Worm (Caenorhabditis elegans) whole organism, mixed stage, embryonic: ENCODE data around the gene nlp-70.

Experiments
- M03D4.4 ChIP-seq: sonication (generic microtip); optimal IDR thresholded peaks from 2 replicates; lab custom pipeline; 2017; ENCODE audit warnings: mild to moderate bottlenecking, missing genetic modification characterization, missing compliant biosample characterization
- bed-3 ChIP-seq: fragments of 200-800 bp; sonication (Bioruptor generic); optimal IDR thresholded peaks from 3 replicates; lab custom pipeline; 2018; ENCODE audit warnings: mild to moderate bottlenecking, missing genetic modification characterization, moderate library complexity, missing compliant biosample characterization
- blmp-1 ChIP-seq: fragments of 150-350 bp; optimal IDR thresholded peaks from 2 replicates; lab custom pipeline; 2014; ENCODE audit warnings: missing biosample characterization, missing genetic modification characterization
- ceh-39 ChIP-seq: fragments of 150-350 bp; optimal IDR thresholded peaks from 2 replicates; lab custom pipeline; 2014; ENCODE audit warnings: missing biosample characterization, missing genetic modification characterization
- ceh-43 ChIP-seq: fragments of 200-800 bp; sonication (Bioruptor generic); optimal IDR thresholded peaks from 2 replicates; lab custom pipeline; 2018; ENCODE audit warnings: mild to moderate bottlenecking, missing genetic modification characterization, moderate library complexity, missing compliant biosample characterization
- ceh-83 ChIP-seq: fragments of 200-800 bp; sonication (Bioruptor generic); optimal IDR thresholded peaks from 2 replicates; lab custom pipeline; 2018; ENCODE audit warnings: mild to moderate bottlenecking, missing genetic modification characterization, missing compliant biosample characterization
- ces-1 ChIP-seq: fragments of 150-350 bp; optimal IDR thresholded peaks from 2 replicates; lab custom pipeline; 2014; ENCODE audit warnings: missing biosample characterization, missing genetic modification reagents, missing genetic modification characterization
- cnd-1 ChIP-seq: fragments of 200-800 bp; sonication (Bioruptor generic); optimal IDR thresholded peaks from 2 replicates; lab custom pipeline; 2018; ENCODE audit warnings: mild to moderate bottlenecking, missing genetic modification characterization, missing compliant biosample characterization
- drap-1 ChIP-seq: fragments of 200-800 bp; sonication (Bioruptor generic); optimal IDR thresholded peaks from 3 replicates; lab custom pipeline; 2018; ENCODE audit warnings: mild to moderate bottlenecking, missing genetic modification characterization, missing compliant biosample characterization
- elt-1 ChIP-seq: sonication (generic microtip); optimal IDR thresholded peaks from 2 replicates; lab custom pipeline; 2017; ENCODE audit warnings: missing genetic modification characterization, mild to moderate bottlenecking, missing compliant biosample characterization, antibody characterized with exemption, moderate library complexity, borderline replicate concordance; ENCODE audit not compliant: insufficient read depth
- elt-3 ChIP-seq: fragments of 150-350 bp; optimal IDR thresholded peaks from 2 replicates; lab custom pipeline; 2014; ENCODE audit warnings: missing biosample characterization, missing genetic modification characterization
- flh-1 ChIP-seq: fragments of 200-800 bp; sonication (Bioruptor generic); optimal IDR thresholded peaks from 2 replicates; lab custom pipeline; 2018; ENCODE audit warnings: mild to moderate bottlenecking, missing genetic modification characterization, moderate library complexity, missing compliant biosample characterization
- ham-2 ChIP-seq: fragments of 200-800 bp; sonication (Bioruptor generic); optimal IDR thresholded peaks from 2 replicates; lab custom pipeline; 2018; ENCODE audit warnings: mild to moderate bottlenecking, missing genetic modification characterization, missing compliant biosample characterization
- hlh-1 ChIP-seq: fragments of 150-350 bp; optimal IDR thresholded peaks from 2 replicates; lab custom pipeline; 2014; ENCODE audit warnings: missing biosample characterization, missing genetic modification reagents, missing genetic modification characterization
- lin-13 ChIP-seq: fragments of 150-350 bp; optimal IDR thresholded peaks from 2 replicates; lab custom pipeline; 2014; ENCODE audit warnings: missing biosample characterization, missing genetic modification characterization
- lin-32 ChIP-seq: fragments of 200-800 bp; sonication (Bioruptor generic); optimal IDR thresholded peaks from 2 replicates; lab custom pipeline; 2018; ENCODE audit warnings: mild to moderate bottlenecking, missing genetic modification characterization, missing compliant biosample characterization
- lsy-2 ChIP-seq: fragments of 150-350 bp; optimal IDR thresholded peaks from 2 replicates; lab custom pipeline; 2014; ENCODE audit warnings: missing biosample characterization, missing genetic modification characterization
- mep-1 ChIP-seq: fragments of 150-350 bp; optimal IDR thresholded peaks from 2 replicates; lab custom pipeline; 2017; ENCODE audit warnings: missing biosample characterization, missing genetic modification reagents, missing genetic modification characterization, inconsistent platforms
- nhr-12 ChIP-seq: fragments of 150-350 bp; optimal IDR thresholded peaks from 2 replicates; lab custom pipeline; 2014; ENCODE audit warnings: missing biosample characterization, missing genetic modification characterization
- nhr-28 ChIP-seq: fragments of 150-350 bp; optimal IDR thresholded peaks from 2 replicates; lab custom pipeline; 2014; ENCODE audit warnings: missing biosample characterization, missing genetic modification characterization
- nhr-76 ChIP-seq: sonication (generic microtip); optimal IDR thresholded peaks from 2 replicates; lab custom pipeline; 2017; ENCODE audit warnings: missing biosample characterization, missing genetic modification characterization
- snpc-4 ChIP-seq: fragments of 150-350 bp; optimal IDR thresholded peaks from 2 replicates; lab custom pipeline; 2014; ENCODE audit warnings: missing biosample characterization, missing genetic modification characterization
- sptf-1 ChIP-seq: sonication (generic microtip); optimal IDR thresholded peaks from 2 replicates; lab custom pipeline; 2017; ENCODE audit warnings: mild to moderate bottlenecking, missing genetic modification characterization, moderate library complexity, missing compliant biosample characterization
- tbx-8 ChIP-seq: fragments of 200-800 bp; sonication (Bioruptor generic); optimal IDR thresholded peaks from 2 replicates; lab custom pipeline; 2018; ENCODE audit warnings: mild to moderate bottlenecking, missing genetic modification characterization, moderate library complexity, missing compliant biosample characterization
- unc-120 ChIP-seq: sonication (generic microtip); optimal IDR thresholded peaks from 2 replicates; lab custom pipeline; 2017; ENCODE audit warnings: missing genetic modification characterization, missing compliant biosample characterization; ENCODE audit not compliant: poor library complexity, severe bottlenecking
- unc-39 ChIP-seq: fragments of 150-350 bp; optimal IDR thresholded peaks from 2 replicates; lab custom pipeline; 2014; ENCODE audit warnings: missing biosample characterization, missing genetic modification characterization
- unc-62 ChIP-seq: fragments of 150-350 bp; optimal IDR thresholded peaks from 2 replicates; lab custom pipeline; 2014; ENCODE audit warnings: missing biosample characterization, missing genetic modification reagents, missing genetic modification characterization
- zip-8 ChIP-seq: fragments of 150-350 bp; optimal IDR thresholded peaks from 2 replicates; lab custom pipeline; 2014; ENCODE audit warnings: missing biosample characterization, missing genetic modification characterization
- ztf-11 ChIP-seq: fragments of 150-350 bp; optimal IDR thresholded peaks from 2 replicates; lab custom pipeline; 2014; ENCODE audit warnings: missing biosample characterization, missing genetic modification characterization

The nlp-70 gene

ce11 chrV:303271-303670, 30.5 kb upstream of the nlp-70 start:
- TF ChIP-seq tbx-8 (GFP tag; lab: Kevin White, UChicago): no peak
- no peak for TF ChIP-seq nhr-76 (tag; lab: Kevin White, UChicago)
- TF ChIP-seq zip-8: no peak

ce11 chrV:298395-298794, 25.7 kb upstream of the nlp-70 start:
- TF ChIP-seq ham-2 (GFP tag; lab: Kevin White, UChicago) (no peak), elt-3 (tag; lab: Kevin White, UChicago) (no peak), unc-120 (no peak), tbx-8 (GFP tag; lab: Kevin White, UChicago) (no peak), ces-1 (no peak), elt-1 (tag; lab: Kevin White, UChicago) (no peak), bed-3 (no peak), lin-32 (GFP tag; lab: Kevin White, UChicago) (no peak), nhr-28 (tag; lab: Kevin White, UChicago) (no peak), unc-62 (GFP tag; lab: Kevin White, UChicago) (no peak), zip-8 (no peak), blmp-1 (no peak)

ce11 chrV:297424-297991, 24.8 kb upstream of the nlp-70 start, which contains the start of gene F33E11.2:
Gene F33E11.2, plus strand, starts transcription at chrV:297947.
- TF ChIP-seq snpc-4 (tag; lab: Kevin White, UChicago) (no peak), cnd-1 (no peak), ceh-43 (no peak)
- TF ChIP-seq, all 35 proteins: peak for 0

DNA sequence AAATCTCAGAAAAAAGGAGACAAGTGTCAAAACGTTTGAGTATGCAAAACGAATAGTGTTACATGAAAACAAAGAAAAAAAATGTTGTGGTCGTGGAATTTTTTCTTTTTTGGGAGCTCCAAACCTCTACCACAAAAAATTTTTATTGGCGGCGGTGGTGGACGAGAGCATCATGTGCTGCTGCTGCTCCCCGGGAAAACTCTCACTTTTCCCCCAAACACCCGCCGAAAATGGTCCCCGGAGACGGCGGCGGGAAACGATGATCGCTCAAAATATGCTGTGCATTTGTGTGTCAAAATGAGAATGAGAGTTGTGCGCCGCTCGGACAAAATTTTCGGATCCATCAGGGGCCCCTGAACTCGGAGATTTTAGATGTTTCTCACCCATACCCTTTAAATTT, 23.1 kb upstream of the nlp-70 start:
- TF ChIP-seq cnd-1 (no peak), unc-120 (no peak), ceh-83 (no peak), ztf-11 (tag; lab: Kevin White, UChicago) (no peak), ceh-43 (no peak), flh-1 (GFP tag; lab: Kevin White, UChicago) (no peak), nhr-28 (tag; lab: Kevin White, UChicago) (no peak), tbx-8 (GFP tag; lab: Kevin White, UChicago) (no peak), nhr-76 (tag; lab: Kevin White, UChicago) (no peak), hlh-1 (tag; lab: Kevin White, UChicago) (no peak), mep-1 (tag; lab: Kevin White, UChicago) (no peak), drap-1 (no peak), snpc-4 (tag; lab: Kevin White, UChicago) (no peak), sptf-1 (no peak), bed-3 (no peak)

DNA sequence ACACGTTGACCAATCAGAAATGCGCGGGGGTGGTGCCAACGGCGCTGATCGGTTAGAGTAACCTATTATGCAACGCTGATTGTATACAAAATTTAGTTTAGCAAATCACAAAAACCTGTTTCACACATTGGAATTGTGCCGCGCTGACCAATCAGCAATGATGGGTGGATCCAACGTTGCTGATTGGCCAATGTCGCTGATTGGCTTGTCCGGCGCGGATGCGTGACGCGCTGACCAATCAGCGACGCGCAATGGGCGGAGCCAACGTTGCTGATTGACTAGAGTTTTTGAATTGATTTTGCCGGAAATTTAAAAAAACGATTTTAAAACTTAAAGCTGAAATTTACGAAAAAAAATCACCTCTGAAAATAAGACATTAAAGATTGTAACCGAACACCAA, 12.6 kb upstream of the nlp-70 start:
- TF ChIP-seq snpc-4 (tag; lab: Kevin White, UChicago) (no peak), unc-62 (GFP tag; lab: Kevin White, UChicago) (no peak), lin-13 (no peak), lsy-2 (tag; lab: Kevin White, UChicago) (no peak)

DNA sequence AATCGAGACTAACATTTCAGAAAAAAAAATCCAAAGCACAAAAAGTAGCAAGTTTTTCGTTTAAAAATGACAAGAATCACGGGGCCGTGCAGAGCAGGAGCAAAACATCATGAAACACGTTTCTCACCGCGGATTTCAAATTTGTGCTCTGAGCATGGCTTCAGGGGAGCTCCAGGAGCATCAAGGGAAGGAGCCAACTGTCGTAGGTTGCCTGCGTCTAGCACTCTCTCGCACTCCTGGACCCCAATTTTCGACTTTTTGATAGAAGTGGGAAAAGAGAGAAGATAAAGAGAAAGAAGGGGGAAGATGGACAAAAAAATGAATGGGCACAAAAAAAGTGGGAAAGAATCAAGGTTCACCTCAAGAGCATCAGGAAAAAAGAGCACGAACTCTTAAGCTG, 12.1 kb upstream of the nlp-70 start:
- TF ChIP-seq unc-62 (GFP tag; lab: Kevin White, UChicago) (peak; percentile 10), unc-39 (tag; lab: Kevin White, UChicago) (no peak), hlh-1 (tag; lab: Kevin White, UChicago) (peak; percentile 84), nhr-12 (tag; lab: Kevin White, UChicago) (no peak), ceh-39 (tag; lab: Kevin White, UChicago) (no peak), unc-120 (peak; percentile 71), flh-1 (GFP tag; lab: Kevin White, UChicago) (no peak), M03D4.4 (tag; lab: Kevin White, UChicago) (no peak), blmp-1 (no peak), snpc-4 (tag; lab: Kevin White, UChicago) (no peak)
